Worm (Caenorhabditis elegans) whole organism, young adult: Measurements from ENCODE around the gene marg-1.

Source experiments
- B0019.2 ChIP-seq: fragments of 200-800 bp; sonication (Bioruptor generic); conservative IDR thresholded peaks from 2 replicates; pipeline ENCODE4 v1.3.6; 2022; ENCODE audit warnings: missing genetic modification reagents, missing genetic modification characterization, missing compliant biosample characterization
- B0035.1 ChIP-seq: sonication (generic microtip); optimal IDR thresholded peaks from 2 replicates; lab custom pipeline; 2016; ENCODE audit warnings: missing genetic modification characterization, mild to moderate bottlenecking, missing compliant biosample characterization, missing genotype, missing genetic modification reagents
- B0336.3 ChIP-seq: fragments of 200-800 bp; sonication (Bioruptor generic); IDR thresholded peaks from 2 replicates; pipeline ENCODE4 v1.3.6; 2022; ENCODE audit warnings: missing genetic modification characterization, missing compliant biosample characterization
- F39B2.1 ChIP-seq: fragments of 200-800 bp; sonication (Bioruptor generic); IDR thresholded peaks from 2 replicates; pipeline ENCODE4 v1.3.6; 2022; ENCODE audit warnings: missing genetic modification reagents, missing genetic modification characterization, missing compliant biosample characterization
- F57C9.4 ChIP-seq: sonication (generic microtip); optimal IDR thresholded peaks from 2 replicates; lab custom pipeline; 2017; ENCODE audit warnings: mild to moderate bottlenecking, missing genetic modification characterization, missing compliant biosample characterization
- K11D2.4 ChIP-seq: fragments of 200-800 bp; sonication (Bioruptor generic); IDR thresholded peaks from 2 replicates; pipeline ENCODE4 v1.3.6; 2022; ENCODE audit warnings: missing genetic modification reagents, missing genetic modification characterization, missing compliant biosample characterization
- K12H6.12 ChIP-seq: fragments of 200-800 bp; sonication (Bioruptor generic); optimal IDR thresholded peaks from 2 replicates; lab custom pipeline; 2018; ENCODE audit warnings: mild to moderate bottlenecking, missing genetic modification characterization, missing compliant biosample characterization
- T26A5.8 ChIP-seq: sonication (generic microtip); optimal IDR thresholded peaks from 2 replicates; lab custom pipeline; 2016; ENCODE audit warnings: missing genetic modification characterization, missing compliant biosample characterization
- Y53F4B.3 ChIP-seq: fragments of 200-800 bp; sonication (Bioruptor generic); IDR thresholded peaks from 2 replicates; pipeline ENCODE4 v1.3.6; 2022; ENCODE audit warnings: missing genetic modification reagents, missing genetic modification characterization, missing compliant biosample characterization
- Y53G8AR.9 ChIP-seq: fragments of 200-800 bp; sonication (Bioruptor generic); conservative IDR thresholded peaks from 2 replicates; pipeline ENCODE4 v1.3.6; 2022; ENCODE audit warnings: missing genetic modification reagents, missing genetic modification characterization, missing compliant biosample characterization
- Y56A3A.18 ChIP-seq: fragments of 200-800 bp; sonication (Bioruptor generic); IDR thresholded peaks from 2 replicates; pipeline ENCODE4 v1.3.6; 2022; ENCODE audit warnings: missing genetic modification reagents, missing genetic modification characterization, missing compliant biosample characterization
- ama-1 ChIP-seq, 3 experiments: fragments of 150-350 bp in 1 of 3; sonication (generic microtip) in 2 of 3; optimal IDR thresholded peaks; 2 replicates each; lab custom pipeline; 2014 to 2018; ENCODE audit warnings: missing biosample characterization in 2 of 3, missing genetic modification characterization in 2 of 3, missing genetic modification reagents in 2 of 3
- aptf-2 ChIP-seq: fragments of 200-800 bp; sonication (Bioruptor generic); conservative IDR thresholded peaks from 2 replicates; pipeline ENCODE4 v1.3.6; 2022; ENCODE audit warnings: missing genetic modification reagents, missing genetic modification characterization, missing compliant biosample characterization
- aptf-3 ChIP-seq: fragments of 200-800 bp; sonication (Bioruptor generic); IDR thresholded peaks from 2 replicates; pipeline ENCODE4 v1.3.6; 2022; ENCODE audit warnings: missing genetic modification characterization, missing compliant biosample characterization
- atf-7 ChIP-seq: sonication (generic microtip); optimal IDR thresholded peaks from 2 replicates; lab custom pipeline; 2017; ENCODE audit warnings: mild to moderate bottlenecking, missing genetic modification characterization, missing compliant biosample characterization
- athp-1 ChIP-seq: sonication (generic microtip); optimal IDR thresholded peaks from 2 replicates; lab custom pipeline; 2017; ENCODE audit warnings: mild to moderate bottlenecking, missing genetic modification characterization, missing compliant biosample characterization
- attf-5 ChIP-seq: fragments of 200-800 bp; sonication (Bioruptor generic); optimal IDR thresholded peaks from 2 replicates; lab custom pipeline; 2018; ENCODE audit warnings: mild to moderate bottlenecking, missing genetic modification characterization, missing compliant biosample characterization
- attf-6 ChIP-seq: fragments of 200-800 bp; sonication (Bioruptor generic); IDR thresholded peaks from 2 replicates; pipeline ENCODE4 v1.3.6; 2022; ENCODE audit warnings: missing genetic modification reagents, missing genetic modification characterization, missing compliant biosample characterization
- bed-2 ChIP-seq: fragments of 200-800 bp; sonication (Bioruptor generic); IDR thresholded peaks from 2 replicates; pipeline ENCODE4 v1.3.6; 2022; ENCODE audit warnings: missing genetic modification reagents, missing genetic modification characterization, missing compliant biosample characterization
- cebp-2 ChIP-seq: fragments of 200-800 bp; sonication (Bioruptor generic); IDR thresholded peaks from 2 replicates; pipeline ENCODE4 v1.3.6; 2022; ENCODE audit warnings: missing genetic modification characterization, missing compliant biosample characterization
- ceh-58 ChIP-seq: fragments of 200-800 bp; sonication (Bioruptor generic); IDR thresholded peaks from 2 replicates; pipeline ENCODE4 v1.3.6; 2022; ENCODE audit warnings: missing genetic modification characterization, missing compliant biosample characterization
- ceh-91 ChIP-seq: fragments of 200-800 bp; sonication (Bioruptor generic); IDR thresholded peaks from 2 replicates; pipeline ENCODE4 v1.3.6; 2022; ENCODE audit warnings: missing genetic modification reagents, missing genetic modification characterization, missing compliant biosample characterization
- chd-7 ChIP-seq: sonication (generic microtip); optimal IDR thresholded peaks from 2 replicates; lab custom pipeline; 2016; ENCODE audit warnings: mild to moderate bottlenecking, missing genetic modification characterization, moderate library complexity, missing compliant biosample characterization
- dpl-1 ChIP-seq: fragments of 150-350 bp; optimal IDR thresholded peaks from 2 replicates; lab custom pipeline; 2014; ENCODE audit warnings: missing biosample characterization, missing genetic modification reagents, missing genetic modification characterization
- ets-4 ChIP-seq: fragments of 200-800 bp; sonication (Bioruptor generic); optimal IDR thresholded peaks from 2 replicates; lab custom pipeline; 2018; ENCODE audit warnings: mild to moderate bottlenecking, missing genetic modification characterization, missing compliant biosample characterization
- hmg-1.2 ChIP-seq: fragments of 200-800 bp; sonication (Bioruptor generic); IDR thresholded peaks from 2 replicates; pipeline ENCODE4 v1.3.6; 2022; ENCODE audit warnings: missing genetic modification reagents, missing genetic modification characterization, missing compliant biosample characterization
- hrde-1 ChIP-seq: sonication (generic microtip); optimal IDR thresholded peaks from 2 replicates; lab custom pipeline; 2016; ENCODE audit warnings: missing genetic modification characterization, mild to moderate bottlenecking, missing compliant biosample characterization, moderate library complexity, missing genotype, missing genetic modification reagents, borderline replicate concordance
- hsf-1 ChIP-seq: fragments of 200-800 bp; sonication (Bioruptor generic); IDR thresholded peaks from 2 replicates; pipeline ENCODE4 v1.3.6; 2022; ENCODE audit warnings: missing genetic modification reagents, missing genetic modification characterization, missing compliant biosample characterization
- let-526 ChIP-seq: fragments of 200-800 bp; sonication (Bioruptor generic); IDR thresholded peaks from 2 replicates; pipeline ENCODE4 v1.3.6; 2022; ENCODE audit warnings: missing genetic modification reagents, missing genetic modification characterization, missing compliant biosample characterization
- lin-35 ChIP-seq, 3 experiments: fragments of 150-350 bp in 2 of 3; sonication (generic microtip) in 1 of 3; optimal IDR thresholded peaks; 2 replicates each; lab custom pipeline; 2014 to 2018; ENCODE audit warnings: missing biosample characterization in 3 of 3, missing genetic modification characterization in 3 of 3, missing genetic modification reagents in 3 of 3
- lin-40 ChIP-seq: sonication (generic microtip); optimal IDR thresholded peaks from 2 replicates; lab custom pipeline; 2016; ENCODE audit warnings: missing genetic modification characterization, mild to moderate bottlenecking, missing compliant biosample characterization, missing genotype, missing genetic modification reagents
- lin-54 ChIP-seq: fragments of 200-800 bp; sonication (Bioruptor generic); optimal IDR thresholded peaks from 2 replicates; lab custom pipeline; 2018; ENCODE audit warnings: mild to moderate bottlenecking, missing genetic modification characterization, missing compliant biosample characterization
- lsl-1 ChIP-seq: fragments of 200-800 bp; sonication (Bioruptor generic); optimal IDR thresholded peaks from 2 replicates; lab custom pipeline; 2018; ENCODE audit warnings: mild to moderate bottlenecking, missing genetic modification characterization, moderate library complexity, missing compliant biosample characterization
- madf-10 ChIP-seq: sonication (generic microtip); optimal IDR thresholded peaks from 2 replicates; lab custom pipeline; 2016; ENCODE audit warnings: mild to moderate bottlenecking, missing genetic modification characterization, missing compliant biosample characterization
- mcd-1 ChIP-seq: fragments of 200-800 bp; sonication (Bioruptor generic); IDR thresholded peaks from 2 replicates; pipeline ENCODE4 v1.3.6; 2022; ENCODE audit warnings: missing genetic modification reagents, missing genetic modification characterization, missing compliant biosample characterization
- mel-28 ChIP-seq: sonication (generic microtip); optimal IDR thresholded peaks from 2 replicates; lab custom pipeline; 2016; ENCODE audit warnings: borderline replicate concordance, mild to moderate bottlenecking, missing genetic modification characterization, missing compliant biosample characterization
- mxl-1 ChIP-seq: sonication (generic microtip); optimal IDR thresholded peaks from 2 replicates; lab custom pipeline; 2016; ENCODE audit warnings: missing genetic modification characterization, missing compliant biosample characterization
- nfya-2 ChIP-seq: fragments of 200-800 bp; sonication (Bioruptor generic); IDR thresholded peaks from 2 replicates; pipeline ENCODE4 v1.3.6; 2022; ENCODE audit warnings: missing genetic modification reagents, missing genetic modification characterization, missing compliant biosample characterization
- nfyb-1 ChIP-seq: fragments of 200-800 bp; sonication (Bioruptor generic); IDR thresholded peaks from 2 replicates; pipeline ENCODE4 v1.3.6; 2022; ENCODE audit warnings: missing genetic modification reagents, missing genetic modification characterization, missing compliant biosample characterization
- pbrm-1 ChIP-seq: fragments of 200-800 bp; sonication (Bioruptor generic); IDR thresholded peaks from 2 replicates; pipeline ENCODE4 v1.3.6; 2022; ENCODE audit warnings: missing genetic modification reagents, missing genetic modification characterization, missing compliant biosample characterization
- pha-4 ChIP-seq: fragments of 150-350 bp; sonication (generic microtip); optimal IDR thresholded peaks from 2 replicates; lab custom pipeline; 2014; ENCODE audit warnings: missing biosample characterization, missing genetic modification reagents, missing genetic modification characterization
- repo-1 ChIP-seq: sonication (generic microtip); optimal IDR thresholded peaks from 2 replicates; lab custom pipeline; 2017; ENCODE audit warnings: mild to moderate bottlenecking, missing genetic modification characterization, missing compliant biosample characterization
- sdz-38 ChIP-seq: sonication (generic microtip); optimal IDR thresholded peaks from 2 replicates; lab custom pipeline; 2016; ENCODE audit warnings: missing genotype, missing genetic modification characterization, missing compliant biosample characterization
- somi-1 ChIP-seq: fragments of 200-800 bp; sonication (Bioruptor generic); optimal IDR thresholded peaks from 2 replicates; lab custom pipeline; 2018; ENCODE audit warnings: mild to moderate bottlenecking, missing genetic modification characterization, missing compliant biosample characterization
- tbp1 ChIP-seq: fragments of 200-800 bp; sonication (Bioruptor generic); optimal IDR thresholded peaks from 2 replicates; lab custom pipeline; 2018; ENCODE audit warnings: mild to moderate bottlenecking, missing genetic modification characterization, missing compliant biosample characterization
- tbx-9 ChIP-seq: sonication (generic microtip); optimal IDR thresholded peaks from 2 replicates; lab custom pipeline; 2016; ENCODE audit warnings: borderline replicate concordance, missing genetic modification characterization, inconsistent platforms, missing compliant biosample characterization
- tlf-1 ChIP-seq: fragments of 200-800 bp; sonication (Bioruptor generic); optimal IDR thresholded peaks from 2 replicates; lab custom pipeline; 2018; ENCODE audit warnings: mild to moderate bottlenecking, missing genetic modification characterization, missing compliant biosample characterization
- xnd-1 ChIP-seq: sonication (generic microtip); optimal IDR thresholded peaks from 2 replicates; lab custom pipeline; 2016; ENCODE audit warnings: missing genotype, missing genetic modification reagents, missing genetic modification characterization, missing compliant biosample characterization
- ztf-25 ChIP-seq: fragments of 200-800 bp; sonication (Bioruptor generic); IDR thresholded peaks from 2 replicates; pipeline ENCODE4 v1.3.6; 2022; ENCODE audit warnings: missing genetic modification reagents, missing genetic modification characterization, missing compliant biosample characterization
- ztf-26 ChIP-seq: sonication (generic microtip); optimal IDR thresholded peaks from 2 replicates; lab custom pipeline; 2017; ENCODE audit warnings: missing genetic modification characterization, missing compliant biosample characterization
- ztf-28 ChIP-seq: fragments of 200-800 bp; sonication (Bioruptor generic); IDR thresholded peaks from 2 replicates; pipeline ENCODE4 v1.3.6; 2022; ENCODE audit warnings: missing genetic modification reagents, missing genetic modification characterization, missing compliant biosample characterization

Gene marg-1

DNA sequence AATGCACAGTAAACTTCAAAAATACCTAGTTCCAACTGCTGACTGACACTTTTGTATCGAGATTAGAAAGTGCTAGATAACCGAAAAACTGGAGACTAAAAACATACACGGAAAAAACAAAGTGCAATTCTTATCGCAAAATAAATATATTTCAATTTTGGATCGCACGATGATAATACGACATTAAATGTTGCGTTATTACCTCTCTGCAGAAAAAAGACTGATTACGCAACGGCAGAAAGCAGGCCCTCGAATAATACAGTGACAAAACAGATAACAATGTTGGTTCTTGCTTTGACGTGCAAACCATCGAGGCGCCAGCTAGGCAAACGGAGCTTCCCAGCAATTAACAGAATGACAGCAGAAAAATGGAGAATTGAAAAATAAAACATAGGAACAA is 42.9 kb upstream of the marg-1 start (continued):
- no peak for TF ChIP-seq tlf-1 (GFP tag; lab: Kevin White, UChicago)
- no peak for TF ChIP-seq mcd-1
- peak; percentile 59 for TF ChIP-seq atf-7
- no peak for TF ChIP-seq dpl-1 (GFP tag; lab: Kevin White, UChicago)
- TF ChIP-seq nfya-2 (GFP tag; lab: Robert Waterston, UW) = no peak
- no peak for TF ChIP-seq ztf-25
- TF ChIP-seq chd-7 (tag; lab: Kevin White, UChicago) = peak; percentile 24
- no peak for TF ChIP-seq ceh-91 (GFP tag; lab: Robert Waterston, UW)
- TF ChIP-seq mxl-1 (tag; lab: Kevin White, UChicago) = no peak
- TF ChIP-seq lin-35 (GFP tag; optimal IDR thresholded peaks at IDR 0.05; lab: Kevin White, UChicago) = peak in 1 of 3 experiments; percentile 1
- no peak for TF ChIP-seq bed-2
- no peak for TF ChIP-seq B0336.3 (GFP tag; lab: Robert Waterston, UW)
- no peak for TF ChIP-seq K11D2.4
- TF ChIP-seq F39B2.1 = no peak
- TF ChIP-seq attf-6 (GFP tag; lab: Robert Waterston, UW) = no peak
- TF ChIP-seq pha-4 (tag; lab: Kevin White, UChicago) = peak; percentile 1
- no peak for TF ChIP-seq K12H6.12 (tag; lab: Kevin White, UChicago)
- TF ChIP-seq madf-10 = peak; percentile 34
- no peak for TF ChIP-seq ceh-58 (GFP tag; lab: Robert Waterston, UW)
- TF ChIP-seq pbrm-1 (GFP tag; lab: Robert Waterston, UW) = no peak
- TF ChIP-seq aptf-2 (GFP tag; lab: Robert Waterston, UW) = no peak
- TF ChIP-seq ztf-26 (tag; lab: Kevin White, UChicago) = no peak
- no peak for TF ChIP-seq ama-1 (optimal IDR thresholded peaks at IDR 0.05; lab: Kevin White, UChicago)
- TF ChIP-seq ama-1 (GFP tag; optimal IDR thresholded peaks at IDR 0.05; lab: Kevin White, UChicago) = no peak
- TF ChIP-seq Y56A3A.18 = no peak
- TF ChIP-seq repo-1 (tag; lab: Kevin White, UChicago) = no peak
- no peak for TF ChIP-seq F57C9.4 (tag; lab: Kevin White, UChicago)
- no peak for TF ChIP-seq Y53F4B.3 (GFP tag; lab: Robert Waterston, UW)
- TF ChIP-seq ztf-28 (GFP tag; lab: Robert Waterston, UW) = no peak
- no peak for TF ChIP-seq hrde-1 (tag; lab: Kevin White, UChicago)
- TF ChIP-seq hsf-1 = no peak
- TF ChIP-seq ets-4 = peak; percentile 67
- TF ChIP-seq hmg-1.2 (GFP tag; lab: Robert Waterston, UW) = no peak
- no peak for TF ChIP-seq let-526
- TF ChIP-seq mel-28 (tag; lab: Kevin White, UChicago) = no peak
- no peak for TF ChIP-seq cebp-2 (GFP tag; lab: Robert Waterston, UW)
- no peak for TF ChIP-seq nfyb-1 (GFP tag; lab: Robert Waterston, UW)
- no peak for TF ChIP-seq somi-1 (GFP tag; lab: Kevin White, UChicago)
- TF ChIP-seq athp-1 (tag; lab: Kevin White, UChicago) = no peak
- no peak for TF ChIP-seq aptf-3 (GFP tag; lab: Robert Waterston, UW)
- TF ChIP-seq lin-40 (tag; lab: Kevin White, UChicago) = peak; percentile 39
- no peak for TF ChIP-seq lin-54 (GFP tag; lab: Kevin White, UChicago)
- TF ChIP-seq sdz-38 (tag; lab: Kevin White, UChicago) = no peak
- TF ChIP-seq attf-5 (GFP tag; lab: Kevin White, UChicago) = no peak
- no peak for TF ChIP-seq xnd-1 (tag; lab: Kevin White, UChicago)
- no peak for TF ChIP-seq Y53G8AR.9
- TF ChIP-seq T26A5.8 (tag; lab: Kevin White, UChicago) = no peak
- TF ChIP-seq lsl-1 (GFP tag; lab: Kevin White, UChicago) = no peak
- no peak for TF ChIP-seq tbp1 (GFP tag; lab: Kevin White, UChicago)
- no peak for TF ChIP-seq B0019.2 (GFP tag; lab: Robert Waterston, UW)
- no peak for TF ChIP-seq B0035.1
- TF ChIP-seq tbx-9 (tag; lab: Kevin White, UChicago) = no peak
